Fruit fly (Drosophila melanogaster): ENCODE results near the gene jigr1.

Gene jigr1

DNA sequence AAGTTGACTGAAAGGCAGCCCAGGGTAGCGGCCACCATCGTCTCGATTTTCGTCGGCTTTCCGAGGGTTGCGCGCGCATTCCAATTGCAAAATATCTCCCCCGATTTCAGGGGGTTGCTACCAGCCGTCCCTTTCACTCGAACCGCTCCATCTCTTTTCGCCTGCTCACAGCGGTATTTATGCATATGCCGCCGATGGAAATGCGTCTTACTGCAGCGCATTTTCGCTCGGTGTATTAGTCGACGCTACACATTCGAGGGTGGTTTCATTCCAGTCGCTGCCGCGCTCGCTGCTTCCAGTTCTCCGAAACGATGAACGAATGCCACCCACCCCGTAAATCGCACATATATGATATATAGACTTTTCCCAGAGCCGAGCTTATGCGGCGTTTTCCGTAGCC is 48.5 kb upstream of the jigr1 start (continued):
- TF ChIP-seq tna (GFP tag; IDR thresholded peaks at IDR 0.05; ENCODE audit: partially characterized antibody) (no peak), Mad (GFP tag; optimal IDR thresholded peaks at IDR 0.05) (no peak), Hmx (GFP tag; optimal IDR thresholded peaks at IDR 0.05) (no peak), CG17359 (tag; optimal IDR thresholded peaks at IDR 0.05) (no peak), CG6765 (GFP tag; optimal IDR thresholded peaks at IDR 0.05) (no peak), ssp (GFP tag; IDR thresholded peaks at IDR 0.05) (no peak), CG16813 (GFP tag; IDR thresholded peaks at IDR 0.05; ENCODE audit: partially characterized antibody) (no peak), CG17385 (GFP tag; optimal IDR thresholded peaks at IDR 0.05) (no peak), p53 (GFP tag; optimal IDR thresholded peaks at IDR 0.05) (no peak), CG10565 (GFP tag; optimal IDR thresholded peaks at IDR 0.05) (no peak), CG3407 (GFP tag; optimal IDR thresholded peaks at IDR 0.05) (no peak), D (optimal IDR thresholded peaks at IDR 0.05) (no peak), D (GFP tag; optimal IDR thresholded peaks at IDR 0.05) (no peak), shn (GFP tag; optimal IDR thresholded peaks at IDR 0.05) (no peak), ewg (GFP tag; optimal IDR thresholded peaks at IDR 0.05) (peak; percentile 98), psq (GFP tag; optimal IDR thresholded peaks at IDR 0.05) (no peak), CG15514 (GFP tag; optimal IDR thresholded peaks at IDR 0.05) (no peak), CG12104 (GFP tag; optimal IDR thresholded peaks at IDR 0.05) (no peak), ro (GFP tag; IDR thresholded peaks at IDR 0.05) (no peak), CG15269 (tag; optimal IDR thresholded peaks at IDR 0.05) (no peak), ATbp (GFP tag; optimal IDR thresholded peaks at IDR 0.05) (no peak), knrl (GFP tag; IDR thresholded peaks at IDR 0.05; ENCODE audit: partially characterized antibody) (0 out of 3 replicates have a peak, but pooled peaks have one; percentile 18), Xrp1 (GFP tag; IDR thresholded peaks at IDR 0.05) (no peak), sim (GFP tag; IDR thresholded peaks at IDR 0.05) (no peak), ci (GFP tag; IDR thresholded peaks at IDR 0.05) (0 out of 3 replicates have a peak, but pooled peaks have one; percentile 28), pum (GFP tag; optimal IDR thresholded peaks at IDR 0.05) (no peak), CG1832 (GFP tag; optimal IDR thresholded peaks at IDR 0.05) (peak; percentile 73), CG17829 (tag; optimal IDR thresholded peaks at IDR 0.05) (no peak), CG2120 (GFP tag; optimal IDR thresholded peaks at IDR 0.05) (peak; percentile 12), ase (GFP tag; IDR thresholded peaks at IDR 0.05) (no peak), luna (GFP tag; optimal IDR thresholded peaks at IDR 0.05) (no peak), CG14014 (GFP tag; IDR thresholded peaks at IDR 0.05) (no peak), Usf (GFP tag; optimal IDR thresholded peaks at IDR 0.05) (no peak), Oli (tag; optimal IDR thresholded peaks at IDR 0.05) (no peak), mld (GFP tag; IDR thresholded peaks at IDR 0.05; ENCODE audit: partially characterized antibody) (no peak), pan (optimal IDR thresholded peaks at IDR 0.05) (no peak), pan (GFP tag; optimal IDR thresholded peaks at IDR 0.05 in 1 of 2, IDR thresholded peaks at IDR 0.05 in 1 of 2) (peak in 1 of 2 experiments; percentile 29), CG13894 (tag; optimal IDR thresholded peaks at IDR 0.05) (peak; percentile 48), Gsc (GFP tag; IDR thresholded peaks at IDR 0.05) (no peak), dmrt99B (tag; optimal IDR thresholded peaks at IDR 0.05) (no peak), Abd-B (GFP tag; optimal IDR thresholded peaks at IDR 0.05) (no peak), NK7.1 (GFP tag; optimal IDR thresholded peaks at IDR 0.05) (no peak), Hey (tag; optimal IDR thresholded peaks at IDR 0.05) (no peak), cas (GFP tag; IDR thresholded peaks at IDR 0.05) (no peak), stwl (tag; optimal IDR thresholded peaks at IDR 0.05) (no peak), sens (GFP tag) (peak; percentile 73), NfI (GFP tag; optimal IDR thresholded peaks at IDR 0.05) (no peak), CG17612 (GFP tag; IDR thresholded peaks at IDR 0.05) (no peak), her (GFP tag; optimal IDR thresholded peaks at IDR 0.05) (no peak), ab (GFP tag; optimal IDR thresholded peaks at IDR 0.05) (no peak), CG17568 (GFP tag; optimal IDR thresholded peaks at IDR 0.05) (no peak), TFAM (GFP tag; optimal IDR thresholded peaks at IDR 0.05) (no peak)
